Worm (Caenorhabditis elegans): ENCODE data around the gene K06A1.2.

The K06A1.2 gene

DNA sequence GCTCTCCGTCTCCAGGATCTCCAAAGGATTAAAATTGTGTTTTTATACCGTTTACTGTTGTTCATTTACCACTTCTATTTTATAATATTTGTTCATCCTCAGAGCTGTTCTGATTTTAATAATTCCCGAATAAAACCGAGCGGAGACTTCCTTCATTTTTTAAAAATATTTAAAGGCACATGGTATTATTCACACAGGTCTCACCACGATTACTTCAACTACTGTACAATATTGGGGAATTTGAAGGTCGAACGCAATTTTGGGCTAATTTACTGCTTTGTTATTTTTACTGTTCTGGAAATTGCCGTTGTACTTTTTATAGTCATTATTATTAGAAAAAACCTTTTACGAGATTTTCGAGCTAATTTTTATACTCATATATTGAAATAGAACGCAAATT, 47.4 kb downstream of the K06A1.2 start (continued):
- TF ChIP-seq hlh-11 (tag; optimal IDR thresholded peaks at IDR 0.05) (no peak), daf-19 (GFP tag; conservative IDR thresholded peaks at IDR 0.05) (no peak), unc-130 (GFP tag; optimal IDR thresholded peaks at IDR 0.05) (peak; percentile 80), aly-2 (tag; optimal IDR thresholded peaks at IDR 0.05) (no peak)

DNA sequence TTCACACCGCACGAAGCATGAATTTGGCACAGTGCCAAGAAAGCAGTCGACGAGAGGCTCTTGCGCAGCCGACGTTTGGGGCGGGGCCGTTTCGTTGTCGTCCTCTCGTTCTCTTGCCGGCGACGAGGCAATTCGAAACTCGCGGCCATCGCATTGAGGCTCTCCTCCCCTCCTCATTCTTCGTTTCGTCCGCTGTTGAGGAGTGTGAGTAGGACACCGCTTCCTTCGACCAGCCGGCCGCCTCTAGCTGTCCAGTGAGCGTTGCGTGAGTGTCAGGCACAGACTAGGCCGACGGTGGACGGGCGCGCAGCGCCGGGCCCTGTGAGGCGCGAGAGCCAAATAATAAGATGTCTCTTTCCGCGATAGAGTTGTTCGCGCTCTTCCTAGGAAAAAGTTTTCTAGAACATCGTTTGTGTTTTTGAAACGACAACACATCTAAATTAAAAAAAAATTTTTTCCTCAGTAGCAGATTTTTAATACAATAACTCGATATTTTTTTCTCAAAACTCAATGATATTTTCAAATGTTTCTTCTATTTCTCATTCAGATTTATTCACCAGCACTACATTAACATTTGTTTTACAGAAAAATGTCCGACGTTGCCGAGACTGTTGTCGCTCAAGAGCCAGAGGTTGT, 48.1 kb downstream of the K06A1.2 start, which contains the start of the genes T28D9.11 and T28D9.1:
T28D9.11 (minus strand) TSS at position 177 of the 636 bp plus-strand sequence.
T28D9.1 (plus strand) TSS at position 586 of the 636 bp plus-strand sequence.
- TF ChIP-seq zag-1 (tag; optimal IDR thresholded peaks at IDR 0.05) = no peak
- peak; percentile 73 for TF ChIP-seq aha-1 (tag)
- TF ChIP-seq nhr-42 (GFP tag; IDR thresholded peaks at IDR 0.05) = peak; percentile 60; the same call in 1 of the 2 replicates
- TF ChIP-seq skn-1 (tag; optimal IDR thresholded peaks at IDR 0.05) = no peak
- TF ChIP-seq vab-7 (GFP tag; IDR thresholded peaks at IDR 0.05) = peak; percentile 41; the same call in 1 of the 2 replicates
- 0 out of 2 replicates have a peak, but pooled peaks have one; percentile 56 for TF ChIP-seq F44E2.7 (GFP tag; IDR thresholded peaks at IDR 0.05)
- TF ChIP-seq F26F4.8 (GFP tag; conservative IDR thresholded peaks at IDR 0.05) = no peak
- TF ChIP-seq D1046.2 (GFP tag; IDR thresholded peaks at IDR 0.05) = 0 out of 2 replicates have a peak, but pooled peaks have one; percentile 35
- TF ChIP-seq nhr-6 (tag; optimal IDR thresholded peaks at IDR 0.05) = no peak
- TF ChIP-seq F10B5.3 (tag; optimal IDR thresholded peaks at IDR 0.05) = no peak
- TF ChIP-seq lin-13 (GFP tag; optimal IDR thresholded peaks at IDR 0.05) = peak; percentile 68
- TF ChIP-seq fkh-10 (GFP tag; optimal IDR thresholded peaks at IDR 0.05) = peak; percentile 77
- TF ChIP-seq zip-2 (tag; optimal IDR thresholded peaks at IDR 0.05) = no peak
- 0 out of 2 replicates have a peak, but pooled peaks have one; percentile 23 for TF ChIP-seq snpc-1.2 (GFP tag; IDR thresholded peaks at IDR 0.05)
- TF ChIP-seq Y75B8A.6 (GFP tag; IDR thresholded peaks at IDR 0.05) = no peak
- TF ChIP-seq ztf-11 (tag; optimal IDR thresholded peaks at IDR 0.05) = no peak
- TF ChIP-seq unc-130 (GFP tag; optimal IDR thresholded peaks at IDR 0.05) = no peak
- TF ChIP-seq R02D3.7 (tag; optimal IDR thresholded peaks at IDR 0.05) = no peak
- no peak for TF ChIP-seq dve-1 (tag; optimal IDR thresholded peaks at IDR 0.05; ENCODE audit: insufficient read depth)
- no peak for TF ChIP-seq nhr-77 (tag; optimal IDR thresholded peaks at IDR 0.05)
- no peak for TF ChIP-seq daf-12 (tag; optimal IDR thresholded peaks at IDR 0.05)
- no peak for TF ChIP-seq mdt-29 (GFP tag; IDR thresholded peaks at IDR 0.05)
- TF ChIP-seq snpc-4 (tag; optimal IDR thresholded peaks at IDR 0.05) = peak; percentile 65
- peak; percentile 97 for TF ChIP-seq set-16 (GFP tag; IDR thresholded peaks at IDR 0.05)
- TF ChIP-seq cey-2 (tag; optimal IDR thresholded peaks at IDR 0.05; ENCODE audit: borderline replicate concordance, insufficient read depth) = no peak
- TF ChIP-seq ceh-62 (tag; optimal IDR thresholded peaks at IDR 0.05) = no peak
- no peak for TF ChIP-seq arid-1 (GFP tag; conservative IDR thresholded peaks at IDR 0.05)
- TF ChIP-seq Y105C5A.15 (GFP tag; IDR thresholded peaks at IDR 0.05) = no peak
- TF ChIP-seq zfp-3 (GFP tag; conservative IDR thresholded peaks at IDR 0.05) = no peak
- no peak for TF ChIP-seq saeg-2 (GFP tag; IDR thresholded peaks at IDR 0.05)
- peak; percentile 44 for TF ChIP-seq lin-38 (GFP tag; IDR thresholded peaks at IDR 0.05)
- 0 out of 2 replicates have a peak, but pooled peaks have one; percentile 40 for TF ChIP-seq T26A8.4 (GFP tag; IDR thresholded peaks at IDR 0.05)
- no peak for TF ChIP-seq ceh-32 (tag; optimal IDR thresholded peaks at IDR 0.05; ENCODE audit: poor library complexity)
- TF ChIP-seq ceh-44 (GFP tag; IDR thresholded peaks at IDR 0.05) = no peak
- TF ChIP-seq lin-15B (tag; optimal IDR thresholded peaks at IDR 0.05) = no peak
- TF ChIP-seq mxl-2 (GFP tag; conservative IDR thresholded peaks at IDR 0.05) = no peak
- TF ChIP-seq Y5F2A.4 (GFP tag; optimal IDR thresholded peaks at IDR 0.05) = no peak
- TF ChIP-seq php-3 (GFP tag; IDR thresholded peaks at IDR 0.05) = 0 out of 2 replicates have a peak, but pooled peaks have one; percentile 36
- no peak for TF ChIP-seq spr-3 (GFP tag; optimal IDR thresholded peaks at IDR 0.05)
- no peak for TF ChIP-seq madf-9 (GFP tag; conservative IDR thresholded peaks at IDR 0.05)
- no peak for TF ChIP-seq attf-4 (tag; optimal IDR thresholded peaks at IDR 0.05)
- TF ChIP-seq unc-39 (tag; optimal IDR thresholded peaks at IDR 0.05) = no peak
- no peak for TF ChIP-seq lin-39 (tag; optimal IDR thresholded peaks at IDR 0.05)
- TF ChIP-seq aly-2 (tag; optimal IDR thresholded peaks at IDR 0.05) = no peak
- TF ChIP-seq nhr-28 (tag; optimal IDR thresholded peaks at IDR 0.05) = no peak
- no peak for TF ChIP-seq daf-16 (GFP tag; optimal IDR thresholded peaks at IDR 0.05)
- TF ChIP-seq daf-16 (tag; optimal IDR thresholded peaks at IDR 0.05) = no peak
- peak; percentile 64 for TF ChIP-seq rbr-2 (tag; optimal IDR thresholded peaks at IDR 0.05)

All from whole organism, L4 larva.